Worm (Caenorhabditis elegans) whole organism, early embryonic: ENCODE data around the gene M88.3.

Experiments used
- B0310.2 ChIP-seq: sonication (generic microtip); optimal IDR thresholded peaks from 2 replicates; lab custom pipeline; 2016; ENCODE audit warnings: mild to moderate bottlenecking, missing genetic modification characterization, missing compliant biosample characterization
- F13C5.2 ChIP-seq: sonication (generic microtip); optimal IDR thresholded peaks from 2 replicates; lab custom pipeline; 2017; ENCODE audit warnings: mild to moderate bottlenecking, missing genetic modification characterization, inconsistent platforms, missing compliant biosample characterization
- aly-1 ChIP-seq: sonication (generic microtip); optimal IDR thresholded peaks from 2 replicates; lab custom pipeline; 2016; ENCODE audit warnings: missing genetic modification characterization, missing compliant biosample characterization
- ama-1 ChIP-seq: fragments of 150-350 bp; optimal IDR thresholded peaks from 2 replicates; lab custom pipeline; 2014
- ceh-13 ChIP-seq: fragments of 200-800 bp; sonication (Bioruptor generic); optimal IDR thresholded peaks from 2 replicates; lab custom pipeline; 2018; ENCODE audit warnings: mild to moderate bottlenecking, missing genetic modification characterization, missing compliant biosample characterization
- ceh-36 ChIP-seq: sonication (generic microtip); optimal IDR thresholded peaks from 2 replicates; lab custom pipeline; 2016; ENCODE audit warnings: missing genetic modification characterization, inconsistent platforms, missing compliant biosample characterization
- ets-7 ChIP-seq: sonication (generic microtip); optimal IDR thresholded peaks from 2 replicates; lab custom pipeline; 2016; ENCODE audit warnings: missing genotype, missing genetic modification characterization, missing compliant biosample characterization
- flt-1 ChIP-seq: fragments of 200-800 bp; sonication (Bioruptor generic); IDR thresholded peaks from 2 replicates; pipeline ENCODE4 v1.3.6; 2022; ENCODE audit warnings: missing genetic modification characterization, missing compliant biosample characterization
- hmbx-1 ChIP-seq: sonication (generic microtip); optimal IDR thresholded peaks from 2 replicates; lab custom pipeline; 2016; ENCODE audit warnings: mild to moderate bottlenecking, missing genetic modification characterization, missing compliant biosample characterization
- hmg-4 ChIP-seq: fragments of 200-800 bp; sonication (Bioruptor generic); optimal IDR thresholded peaks from 2 replicates; lab custom pipeline; 2018; ENCODE audit warnings: mild to moderate bottlenecking, missing genetic modification characterization, missing compliant biosample characterization
- hnd-1 ChIP-seq: sonication (generic microtip); optimal IDR thresholded peaks from 2 replicates; lab custom pipeline; 2016; ENCODE audit warnings: missing genetic modification characterization, missing compliant biosample characterization
- pes-1 ChIP-seq: fragments of 200-800 bp; sonication (Bioruptor generic); IDR thresholded peaks from 2 replicates; pipeline ENCODE4 v1.3.6; 2022; ENCODE audit warnings: missing genetic modification reagents, missing genetic modification characterization, missing compliant biosample characterization
- scrt-1 ChIP-seq: fragments of 200-800 bp; sonication (Bioruptor generic); IDR thresholded peaks from 2 replicates; pipeline ENCODE4 v1.3.6; 2022; ENCODE audit warnings: missing genetic modification characterization, missing compliant biosample characterization
- sea-1 ChIP-seq: fragments of 200-800 bp; sonication (Bioruptor generic); conservative IDR thresholded peaks from 2 replicates; pipeline ENCODE4 v1.3.6; 2022; ENCODE audit warnings: missing genetic modification characterization, missing compliant biosample characterization
- tbx-11 ChIP-seq: fragments of 200-800 bp; sonication (Bioruptor generic); IDR thresholded peaks from 2 replicates; pipeline ENCODE4 v1.3.6; 2022; ENCODE audit warnings: missing genetic modification characterization, missing compliant biosample characterization
- tbx-37 ChIP-seq: fragments of 200-800 bp; sonication (Bioruptor generic); conservative IDR thresholded peaks from 2 replicates; pipeline ENCODE4 v1.3.6; 2022; ENCODE audit warnings: missing genetic modification reagents, missing genetic modification characterization, missing compliant biosample characterization
- tra-4 ChIP-seq: sonication (generic microtip); optimal IDR thresholded peaks from 2 replicates; lab custom pipeline; 2017; ENCODE audit warnings: missing genetic modification characterization, missing compliant biosample characterization

M88.3 gene

ce11 chrIII:4548739-4549138 is 3.9 kb upstream of the M88.3 start, which contains the start of gene M88.4:
Gene M88.4 (plus strand): TSS chrIII:4549039.
- TF ChIP-seq ceh-36 (tag; lab: Kevin White, UChicago) = no peak
- TF ChIP-seq pes-1 = no peak
- no peak for TF ChIP-seq scrt-1 (GFP tag; lab: Robert Waterston, UW)
- no peak for TF ChIP-seq aly-1 (tag; lab: Kevin White, UChicago)
- no peak for TF ChIP-seq hnd-1 (tag; lab: Kevin White, UChicago)
- TF ChIP-seq ama-1 (lab: Kevin White, UChicago) = no peak

- TF ChIP-seq F13C5.2 (tag; lab: Kevin White, UChicago) = peak; percentile 38
- TF ChIP-seq ceh-13 (GFP tag; lab: Kevin White, UChicago) = no peak
- TF ChIP-seq hnd-1 (tag; lab: Kevin White, UChicago) = peak; percentile 18
- no peak for TF ChIP-seq pes-1
- peak; percentile 30; the same call in 1 of the 2 replicates for TF ChIP-seq flt-1 (GFP tag; lab: Robert Waterston, UW)
These were observed 2.4 kb downstream of the M88.3 start, which contains the start of the genes mrps-34 and cisd-3.1 for ce11 chrIII:4542362-4542931. Gene mrps-34 (minus strand): TSS chrIII:4542452. Gene cisd-3.1 (plus strand): TSS chrIII:4542881.

- TF ChIP-seq ceh-36 (tag; lab: Kevin White, UChicago) (no peak), aly-1 (tag; lab: Kevin White, UChicago) (no peak), ets-7 (no peak), tra-4 (tag; lab: Kevin White, UChicago) (no peak)
These were observed 4.3 kb downstream of the M88.3 start, which contains the start of gene ugt-62 for ce11 chrIII:4540604-4541003. Gene ugt-62 (minus strand): TSS chrIII:4540623.

ce11 chrIII:4530968-4531367 is 13.9 kb downstream of the M88.3 start:
- TF ChIP-seq B0310.2 (tag; lab: Kevin White, UChicago) (no peak), flt-1 (GFP tag; lab: Robert Waterston, UW) (no peak), ceh-13 (GFP tag; lab: Kevin White, UChicago) (no peak), F13C5.2 (tag; lab: Kevin White, UChicago) (no peak), hnd-1 (tag; lab: Kevin White, UChicago) (no peak), ets-7 (no peak), hmg-4 (GFP tag; lab: Kevin White, UChicago) (no peak), tra-4 (tag; lab: Kevin White, UChicago) (no peak), aly-1 (tag; lab: Kevin White, UChicago) (no peak), sea-1 (GFP tag; lab: Robert Waterston, UW) (no peak), tbx-11 (no peak), pes-1 (no peak), scrt-1 (GFP tag; lab: Robert Waterston, UW) (no peak), tbx-37 (no peak)

- no peak for TF ChIP-seq B0310.2 (tag; lab: Kevin White, UChicago)
- TF ChIP-seq ama-1 (lab: Kevin White, UChicago) = no peak
- no peak for TF ChIP-seq aly-1 (tag; lab: Kevin White, UChicago)
- TF ChIP-seq ets-7 = no peak
These were observed 18.9 kb downstream of the M88.3 start for ce11 chrIII:4525998-4526397.

ce11 chrIII:4524071-4524470 is 20.8 kb downstream of the M88.3 start:
- peak; percentile 59 for TF ChIP-seq ceh-36 (tag; lab: Kevin White, UChicago)
- TF ChIP-seq hmg-4 (GFP tag; lab: Kevin White, UChicago) = no peak

ce11 chrIII:4523411-4523810 is 21.4 kb downstream of the M88.3 start:
- TF ChIP-seq F13C5.2 (tag; lab: Kevin White, UChicago) = no peak
- no peak for TF ChIP-seq tra-4 (tag; lab: Kevin White, UChicago)
- TF ChIP-seq pes-1 = no peak
- TF ChIP-seq scrt-1 (GFP tag; lab: Robert Waterston, UW) = no peak

- no peak for TF ChIP-seq B0310.2 (tag; lab: Kevin White, UChicago)
- no peak for TF ChIP-seq aly-1 (tag; lab: Kevin White, UChicago)
- TF ChIP-seq tbx-37 = no peak
These were observed 24.8 kb downstream of the M88.3 start, which contains the start of gene cdh-4 for ce11 chrIII:4520057-4520456. Gene cdh-4 (plus strand): TSS chrIII:4520357.

- TF ChIP-seq hmg-4 (GFP tag; lab: Kevin White, UChicago) (peak; percentile 30), aly-1 (tag; lab: Kevin White, UChicago) (no peak), F13C5.2 (tag; lab: Kevin White, UChicago) (no peak), ama-1 (lab: Kevin White, UChicago) (no peak)
These were observed 25.4 kb downstream of the M88.3 start for ce11 chrIII:4519410-4519809.

- TF ChIP-seq sea-1 (GFP tag; lab: Robert Waterston, UW) (no peak), ets-7 (no peak), B0310.2 (tag; lab: Kevin White, UChicago) (no peak), hmbx-1 (no peak), hmg-4 (GFP tag; lab: Kevin White, UChicago) (no peak), tbx-37 (no peak)
These were observed 27.1 kb downstream of the M88.3 start for ce11 chrIII:4517781-4518180.
